Fruit fly (Drosophila melanogaster) S2 (cell line): ENCODE data around the gene CG13258.

Experiments
- CG8478 ChIP-seq: fragments of >200 bp; optimal IDR thresholded peaks from 2 replicates; lab custom pipeline; 2018
- CTCF ChIP-seq, 2 experiments: fragments of >200 bp; optimal IDR thresholded peaks; 2 replicates each; lab custom pipeline; 2018

dm6 chr2L:16299466-16300311 lies 6.9 kb upstream of the CG13258 start, which contains the start of the genes heix and CG17328:
- TF ChIP-seq CG8478 (lab: Kevin White, UChicago) (no peak), CTCF (optimal IDR thresholded peaks at IDR 0.05; lab: Kevin White, UChicago) (no peak)
